Fruit fly (Drosophila melanogaster) whole organism, wandering third instar larva: Measurements from ENCODE around the gene CG43339.

Experiments
- Abd-B ChIP-seq: fragments of >200 bp; optimal IDR thresholded peaks from 2 replicates; lab custom pipeline; 2017; ENCODE audit warnings: missing biosample characterization, missing genetic modification characterization
- CG32264 ChIP-seq: fragments of 200-800 bp; sonication (Bioruptor generic); optimal IDR thresholded peaks from 2 replicates; lab custom pipeline; 2016; ENCODE audit warnings: missing biosample characterization, missing genetic modification characterization
- CG9705 ChIP-seq: fragments of 200-800 bp; sonication (Bioruptor generic); optimal IDR thresholded peaks from 2 replicates; lab custom pipeline; 2018; ENCODE audit warnings: missing biosample characterization, mild to moderate bottlenecking, missing genetic modification characterization
- CrebA ChIP-seq: fragments of 200-800 bp; sonication (Bioruptor generic); optimal IDR thresholded peaks from 2 replicates; lab custom pipeline; 2016; ENCODE audit warnings: missing biosample characterization, mild to moderate bottlenecking, missing genetic modification characterization, borderline replicate concordance
- Dfd ChIP-seq: fragments of >200 bp; optimal IDR thresholded peaks from 2 replicates; lab custom pipeline; 2017; ENCODE audit warnings: missing biosample characterization, missing genetic modification characterization
- Dif ChIP-seq: fragments of 200-275, 200-300 bp; sonication (Bioruptor generic); optimal IDR thresholded peaks from 2 replicates; lab custom pipeline; 2018; ENCODE audit warnings: missing biosample characterization, missing genetic modification characterization; ENCODE audit not compliant: partially characterized antibody
- GATAd ChIP-seq: sonication (Bioruptor generic); optimal IDR thresholded peaks from 2 replicates; lab custom pipeline; 2016; ENCODE audit warnings: missing biosample characterization, missing genetic modification characterization
- HLH106 ChIP-seq: fragments of 200-800 bp; optimal IDR thresholded peaks from 3 replicates; lab custom pipeline; 2019; ENCODE audit warnings: missing biosample characterization, mild to moderate bottlenecking, missing genetic modification characterization, moderate library complexity
- Hnf4 ChIP-seq: fragments of 200-800 bp; sonication (Bioruptor generic); optimal IDR thresholded peaks from 2 replicates; lab custom pipeline; 2016; ENCODE audit warnings: missing biosample characterization, mild to moderate bottlenecking, missing genetic modification characterization
- Hr78 ChIP-seq: fragments of >200 bp; optimal IDR thresholded peaks from 2 replicates; lab custom pipeline; 2017; ENCODE audit warnings: missing biosample characterization, missing genetic modification characterization
- Hr83 ChIP-seq: fragments of 200-300 bp; sonication (Bioruptor generic); optimal IDR thresholded peaks from 2 replicates; lab custom pipeline; 2016; ENCODE audit warnings: missing biosample characterization, mild to moderate bottlenecking, missing genetic modification characterization, moderate library complexity; ENCODE audit not compliant: poor library complexity, severe bottlenecking
- Jra ChIP-seq: sonication (Bioruptor generic); optimal IDR thresholded peaks from 2 replicates; lab custom pipeline; 2016; ENCODE audit warnings: missing biosample characterization, missing genetic modification characterization
- Mio ChIP-seq: sonication (Bioruptor generic); optimal IDR thresholded peaks from 2 replicates; lab custom pipeline; 2016; ENCODE audit warnings: missing biosample characterization, missing genetic modification characterization
- Myc ChIP-seq: fragments of >200 bp; optimal IDR thresholded peaks from 2 replicates; lab custom pipeline; 2017
- N ChIP-seq: fragments of >200 bp; optimal IDR thresholded peaks from 2 replicates; lab custom pipeline; 2018; ENCODE audit warnings: missing biosample characterization, missing external identifiers, missing genetic modification characterization
- OdsH ChIP-seq: fragments of 200-800 bp; sonication (Bioruptor generic); optimal IDR thresholded peaks from 2 replicates; lab custom pipeline; 2016; ENCODE audit warnings: missing biosample characterization, mild to moderate bottlenecking, missing genetic modification characterization
- Rel ChIP-seq, 2 experiments: fragments of 200-800 bp; sonication (Bioruptor generic) in 1 of 2; optimal IDR thresholded peaks; 2 replicates in 1 of 2; 3 replicates in 1 of 2; lab custom pipeline; 2016 to 2019; ENCODE audit warnings: mild to moderate bottlenecking in 2 of 2, missing biosample characterization in 2 of 2, missing genetic modification characterization in 2 of 2, moderate library complexity in 1 of 2
- Sp1 ChIP-seq: fragments of 200-800 bp; sonication (Bioruptor generic); optimal IDR thresholded peaks from 3 replicates; lab custom pipeline; 2019; ENCODE audit warnings: missing biosample characterization, mild to moderate bottlenecking, missing genetic modification characterization, moderate library complexity
- Vsx2 ChIP-seq: fragments of 200-300, 225-300 bp; sonication (Bioruptor generic); optimal IDR thresholded peaks from 2 replicates; lab custom pipeline; 2018; ENCODE audit warnings: missing biosample characterization, missing genetic modification characterization; ENCODE audit not compliant: partially characterized antibody
- br ChIP-seq: fragments of 200-800 bp; sonication (Bioruptor generic); optimal IDR thresholded peaks from 2 replicates; lab custom pipeline; 2016; ENCODE audit warnings: missing biosample characterization, missing genetic modification characterization
- brk ChIP-seq: fragments of 200-800 bp; sonication (Bioruptor generic); optimal IDR thresholded peaks from 2 replicates; lab custom pipeline; 2016; ENCODE audit warnings: missing biosample characterization, mild to moderate bottlenecking, missing genetic modification characterization
- dl ChIP-seq, 2 experiments: fragments of 175-275, 200-275 bp in 1 of 2; fragments of 200-275 bp in 1 of 2; sonication (Bioruptor generic); optimal IDR thresholded peaks; lab custom pipeline; 2018; ENCODE audit warnings: mild to moderate bottlenecking in 2 of 2, missing biosample characterization in 2 of 2, missing genetic modification characterization in 2 of 2, moderate library complexity in 2 of 2; ENCODE audit not compliant: partially characterized antibody in 2 of 2, insufficient read depth in 1 of 2
- dmrt93B ChIP-seq: fragments of 200-800 bp; sonication (Bioruptor generic); optimal IDR thresholded peaks from 2 replicates; lab custom pipeline; 2018; ENCODE audit warnings: missing biosample characterization, mild to moderate bottlenecking, missing genetic modification characterization
- dsf ChIP-seq: sonication (Bioruptor generic); optimal IDR thresholded peaks from 2 replicates; lab custom pipeline; 2016; ENCODE audit warnings: missing biosample characterization, missing genetic modification characterization, borderline replicate concordance
- ey ChIP-seq: fragments of 200-800 bp; sonication (Bioruptor generic); optimal IDR thresholded peaks from 2 replicates; lab custom pipeline; 2016; ENCODE audit warnings: missing biosample characterization, missing genetic modification characterization
- foxo ChIP-seq, 2 experiments: fragments of 200-800 bp; sonication (Bioruptor generic); optimal IDR thresholded peaks; 2 replicates in 1 of 2; 3 replicates in 1 of 2; lab custom pipeline; 2016 to 2017; ENCODE audit warnings: missing biosample characterization in 2 of 2, missing genetic modification characterization in 2 of 2
- fru ChIP-seq: fragments of 200-800 bp; sonication (Bioruptor generic); optimal IDR thresholded peaks from 3 replicates; lab custom pipeline; 2016; ENCODE audit warnings: missing biosample characterization, mild to moderate bottlenecking, missing genetic modification characterization
- h ChIP-seq: fragments of 200-800 bp; sonication (Bioruptor generic); optimal IDR thresholded peaks from 3 replicates; lab custom pipeline; 2016; ENCODE audit warnings: missing biosample characterization, mild to moderate bottlenecking, missing genetic modification characterization
- jim ChIP-seq: fragments of 175-275, 200-325 bp; sonication (Bioruptor generic); optimal IDR thresholded peaks from 2 replicates; lab custom pipeline; 2016; ENCODE audit warnings: missing biosample characterization, mild to moderate bottlenecking, missing genetic modification characterization
- lola ChIP-seq: fragments of >200 bp; optimal IDR thresholded peaks from 2 replicates; lab custom pipeline; 2017; ENCODE audit warnings: missing biosample characterization, missing genetic modification characterization
- pan ChIP-seq: fragments of >200 bp; optimal IDR thresholded peaks from 2 replicates; lab custom pipeline; 2017
- psq ChIP-seq: fragments of 200-800 bp; sonication (Bioruptor generic); optimal IDR thresholded peaks from 3 replicates; lab custom pipeline; 2017; ENCODE audit warnings: missing biosample characterization, mild to moderate bottlenecking, missing genetic modification characterization, moderate library complexity
- rgr ChIP-seq: fragments of 200-800 bp; sonication (Bioruptor generic); optimal IDR thresholded peaks from 3 replicates; lab custom pipeline; 2016; ENCODE audit warnings: missing biosample characterization, mild to moderate bottlenecking, missing genetic modification characterization
- sage ChIP-seq: fragments of 200-800 bp; sonication (Bioruptor generic); optimal IDR thresholded peaks from 2 replicates; lab custom pipeline; 2016; ENCODE audit warnings: missing biosample characterization, mild to moderate bottlenecking, missing genetic modification characterization
- sv ChIP-seq: fragments of 200-800 bp; sonication (Bioruptor generic); optimal IDR thresholded peaks from 3 replicates; lab custom pipeline; 2016; ENCODE audit warnings: missing biosample characterization, missing genetic modification characterization
- tai ChIP-seq: sonication (Bioruptor generic); optimal IDR thresholded peaks from 2 replicates; lab custom pipeline; 2016; ENCODE audit warnings: missing biosample characterization, missing genetic modification characterization
- usp ChIP-seq: fragments of >200 bp; optimal IDR thresholded peaks from 2 replicates; lab custom pipeline; 2017; ENCODE audit warnings: missing biosample characterization, missing genetic modification characterization
- woc ChIP-seq: sonication (Bioruptor generic); optimal IDR thresholded peaks from 2 replicates; lab custom pipeline; 2016; ENCODE audit warnings: missing biosample characterization, mild to moderate bottlenecking, missing genetic modification characterization

The CG43339 gene

dm6 chr2L:18658108-18658507, 15.0 kb downstream of the CG43339 start:
- TF ChIP-seq N (GFP tag; lab: Kevin White, UChicago) (no peak), dl (GFP tag; optimal IDR thresholded peaks at IDR 0.05; lab: Kevin White, UChicago; ENCODE audit: insufficient read depth in 1 of 2, partially characterized antibody in 2 of 2) (no peak), HLH106 (tag; lab: Kevin White, UChicago) (peak; percentile 8), foxo (GFP tag; optimal IDR thresholded peaks at IDR 0.05; lab: Kevin White, UChicago) (peak in 1 of 2 experiments; percentile 18)

dm6 chr2L:18656691-18657237, 16.3 kb downstream of the CG43339 start:
- TF ChIP-seq Myc (lab: Kevin White, UChicago) (no peak), Sp1 (GFP tag; lab: Kevin White, UChicago) (no peak), rgr (GFP tag; lab: Kevin White, UChicago) (no peak), Vsx2 (GFP tag; lab: Kevin White, UChicago) (no peak), psq (GFP tag; lab: Kevin White, UChicago) (no peak), Hr78 (GFP tag; lab: Kevin White, UChicago) (no peak), dsf (GFP tag; lab: Kevin White, UChicago) (no peak), HLH106 (tag; lab: Kevin White, UChicago) (no peak), Rel (GFP tag; optimal IDR thresholded peaks at IDR 0.05; lab: Kevin White, UChicago) (no peak), Rel (tag; optimal IDR thresholded peaks at IDR 0.05; lab: Kevin White, UChicago) (no peak), pan (lab: Kevin White, UChicago) (no peak), br (GFP tag; lab: Kevin White, UChicago) (no peak), Hnf4 (no peak), N (GFP tag; lab: Kevin White, UChicago) (no peak), brk (GFP tag; lab: Kevin White, UChicago) (no peak), Abd-B (GFP tag; lab: Kevin White, UChicago) (no peak), jim (GFP tag; lab: Kevin White, UChicago) (no peak), OdsH (GFP tag; lab: Kevin White, UChicago) (no peak)
- TF ChIP-seq, all 38 proteins: peak for 0

- TF ChIP-seq OdsH (GFP tag; lab: Kevin White, UChicago) (peak; percentile 91), Dfd (GFP tag; lab: Kevin White, UChicago) (no peak), usp (GFP tag; lab: Kevin White, UChicago) (no peak), dmrt93B (GFP tag; lab: Kevin White, UChicago) (peak; percentile 80), ey (peak; percentile 92), Mio (GFP tag; lab: Kevin White, UChicago) (peak; percentile 26), psq (GFP tag; lab: Kevin White, UChicago) (peak; percentile 86), sage (GFP tag; lab: Kevin White, UChicago) (peak; percentile 94), CrebA (GFP tag; lab: Kevin White, UChicago) (no peak), Sp1 (GFP tag; lab: Kevin White, UChicago) (peak; percentile 80), Hr78 (GFP tag; lab: Kevin White, UChicago) (no peak), Jra (GFP tag; lab: Kevin White, UChicago) (peak; percentile 69), dl (GFP tag; optimal IDR thresholded peaks at IDR 0.05; lab: Kevin White, UChicago; ENCODE audit: insufficient read depth in 1 of 2, partially characterized antibody in 2 of 2) (no peak), N (GFP tag; lab: Kevin White, UChicago) (no peak), rgr (GFP tag; lab: Kevin White, UChicago) (peak; percentile 95), brk (GFP tag; lab: Kevin White, UChicago) (peak; percentile 94), br (GFP tag; lab: Kevin White, UChicago) (peak; percentile 89), Hnf4 (peak; percentile 86), Vsx2 (GFP tag; lab: Kevin White, UChicago) (no peak), h (GFP tag; lab: Kevin White, UChicago) (peak; percentile 97), Dif (GFP tag; lab: Kevin White, UChicago) (no peak), HLH106 (tag; lab: Kevin White, UChicago) (peak; percentile 90), Abd-B (GFP tag; lab: Kevin White, UChicago) (no peak), woc (peak; percentile 95), GATAd (GFP tag; lab: Kevin White, UChicago) (no peak), fru (GFP tag; lab: Kevin White, UChicago) (peak; percentile 93), dsf (GFP tag; lab: Kevin White, UChicago) (peak; percentile 38), Myc (lab: Kevin White, UChicago) (no peak), tai (GFP tag; lab: Kevin White, UChicago) (peak; percentile 71), Rel (GFP tag; optimal IDR thresholded peaks at IDR 0.05; lab: Kevin White, UChicago) (peak; percentile 81), Rel (tag; optimal IDR thresholded peaks at IDR 0.05; lab: Kevin White, UChicago) (no peak), sv (GFP tag; lab: Kevin White, UChicago) (peak; percentile 41), foxo (GFP tag; optimal IDR thresholded peaks at IDR 0.05; lab: Kevin White, UChicago) (peak; percentile 55 to 87), Hr83 (GFP tag; lab: Kevin White, UChicago) (peak; percentile 44), pan (lab: Kevin White, UChicago) (peak; percentile 58), CG9705 (GFP tag; lab: Kevin White, UChicago) (peak; percentile 17), CG32264 (peak; percentile 88), lola (no peak), jim (GFP tag; lab: Kevin White, UChicago) (no peak)
Measured at dm6 chr2L:18653328-18653675, 19.8 kb downstream of the CG43339 start.
